ENCODE assay signal across 2 fruit fly cellular contexts in the genomic region with DNA sequence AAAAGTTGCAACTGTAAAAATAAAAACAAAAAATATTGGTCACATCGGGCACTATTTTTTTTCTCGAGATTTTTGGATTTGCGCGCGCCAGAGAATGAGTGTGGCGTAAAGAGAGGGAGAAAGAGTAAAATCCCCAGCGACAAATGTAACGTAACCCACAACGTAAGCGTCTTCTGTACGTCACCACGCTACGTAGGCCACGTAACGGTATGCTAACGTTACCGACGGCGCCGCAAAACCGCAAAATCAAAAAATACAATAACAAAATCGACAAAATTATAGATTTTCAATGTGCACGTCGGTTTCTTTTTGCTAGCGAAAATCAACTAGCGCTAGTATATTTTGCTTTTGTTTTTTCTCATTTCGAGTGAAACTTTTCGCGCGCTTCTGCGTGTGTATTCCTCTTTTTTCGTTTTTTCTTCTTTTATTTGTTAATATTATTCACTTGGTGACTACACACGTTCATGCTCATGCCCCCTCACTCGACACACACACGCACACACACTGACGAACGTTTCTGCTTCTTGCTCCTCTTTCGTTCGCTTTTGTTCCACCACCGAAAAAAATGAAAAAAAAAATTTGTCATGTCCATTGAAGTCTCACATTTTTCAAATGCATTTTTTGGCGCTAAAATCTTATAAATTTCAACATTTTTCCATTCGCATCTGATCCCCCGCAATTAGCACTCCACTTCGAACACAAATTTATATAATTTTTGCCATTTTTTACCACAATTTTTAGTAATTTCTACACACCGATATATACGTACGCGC.
A peak's percentile ranks its signal among the peaks of the same experiment; 100 is the strongest.
TF ChIP-seq lines count a peak whose summit lies in the region.

No protein-coding gene starts in this region.

TF ChIP-seq in whole organism, embryonic, 481 proteins besides CTCF, POLR2A, EP300 and RAD21 (continued from another document and continues in another):
- TF ChIP-seq gcm (GFP tag; optimal IDR thresholded peaks at IDR 0.05; lab: Kevin White, UChicago) (no peak), E2f2 (GFP tag; IDR thresholded peaks at IDR 0.05; lab: Robert Waterston, UW) (peak; percentile 46), Deaf1 (tag; optimal IDR thresholded peaks at IDR 0.05; lab: Kevin White, UChicago) (no peak), CG6272 (GFP tag; IDR thresholded peaks at IDR 0.05; lab: Robert Waterston, UW) (no peak), Dbx (GFP tag; IDR thresholded peaks at IDR 0.05; lab: Robert Waterston, UW) (no peak), Elba2 (GFP tag; optimal IDR thresholded peaks at IDR 0.05; lab: Kevin White, UChicago) (no peak), CG2120 (GFP tag; optimal IDR thresholded peaks at IDR 0.05; lab: Kevin White, UChicago) (no peak), dati (GFP tag; IDR thresholded peaks at IDR 0.05; lab: Robert Waterston, UW) (no peak), psq (GFP tag; optimal IDR thresholded peaks at IDR 0.05; lab: Kevin White, UChicago) (peak; percentile 20), sens (GFP tag; lab: Kevin White, UChicago) (peak; percentile 42), sisA (GFP tag; IDR thresholded peaks at IDR 0.05; lab: Robert Waterston, UW) (no peak), CG17359 (tag; optimal IDR thresholded peaks at IDR 0.05; lab: Kevin White, UChicago) (peak; percentile 22), zf30C (GFP tag; optimal IDR thresholded peaks at IDR 0.05; lab: Kevin White, UChicago) (no peak), otp (GFP tag; IDR thresholded peaks at IDR 0.05; lab: Robert Waterston, UW) (no peak), Camta (GFP tag; optimal IDR thresholded peaks at IDR 0.05; lab: Kevin White, UChicago) (no peak), HmgD (GFP tag; optimal IDR thresholded peaks at IDR 0.05; lab: Kevin White, UChicago) (no peak), trh (GFP tag; optimal IDR thresholded peaks at IDR 0.05; lab: Kevin White, UChicago) (no peak), Max (GFP tag; optimal IDR thresholded peaks at IDR 0.05; lab: Kevin White, UChicago) (no peak), CG16815 (GFP tag; optimal IDR thresholded peaks at IDR 0.05; lab: Kevin White, UChicago) (no peak), CoRest (tag; optimal IDR thresholded peaks at IDR 0.05; lab: Kevin White, UChicago) (peak; percentile 11), CG3995 (GFP tag; optimal IDR thresholded peaks at IDR 0.05; lab: Kevin White, UChicago) (no peak), caup (GFP tag; optimal IDR thresholded peaks at IDR 0.05; lab: Kevin White, UChicago; ENCODE audit: severe bottlenecking) (no peak), GATAe (GFP tag; conservative IDR thresholded peaks at IDR 0.05; lab: Robert Waterston, UW) (no peak), Meics (GFP tag; optimal IDR thresholded peaks at IDR 0.05; lab: Kevin White, UChicago) (no peak), CG12219 (GFP tag; optimal IDR thresholded peaks at IDR 0.05; lab: Kevin White, UChicago) (no peak), MBD-R2 (GFP tag; IDR thresholded peaks at IDR 0.05; lab: Robert Waterston, UW) (no peak), CG9932 (GFP tag; IDR thresholded peaks at IDR 0.05; lab: Robert Waterston, UW) (no peak), hkb (optimal IDR thresholded peaks at IDR 0.05; lab: Kevin White, UChicago) (no peak), hkb (GFP tag; IDR thresholded peaks at IDR 0.05; lab: Robert Waterston, UW) (no peak), CG1024 (GFP tag; IDR thresholded peaks at IDR 0.05; lab: Robert Waterston, UW) (no peak), CG4707 (GFP tag; optimal IDR thresholded peaks at IDR 0.05; lab: Kevin White, UChicago) (no peak), vvl (GFP tag; IDR thresholded peaks at IDR 0.05; lab: Robert Waterston, UW) (no peak), Antp (GFP tag; optimal IDR thresholded peaks at IDR 0.05; lab: Kevin White, UChicago) (no peak), CG1603 (tag; optimal IDR thresholded peaks at IDR 0.05; lab: Kevin White, UChicago) (no peak), CG13624 (GFP tag; optimal IDR thresholded peaks at IDR 0.05; lab: Kevin White, UChicago) (no peak), tio (GFP tag; optimal IDR thresholded peaks at IDR 0.05; lab: Kevin White, UChicago) (no peak), CrebB (tag; optimal IDR thresholded peaks at IDR 0.05; lab: Kevin White, UChicago) (no peak), Dip2 (GFP tag; IDR thresholded peaks at IDR 0.05; lab: Robert Waterston, UW) (no peak), CG17912 (GFP tag; optimal IDR thresholded peaks at IDR 0.05; lab: Kevin White, UChicago) (no peak), Sox102F (GFP tag; optimal IDR thresholded peaks at IDR 0.05; lab: Kevin White, UChicago) (no peak), CG4404 (GFP tag; IDR thresholded peaks at IDR 0.05; lab: Robert Waterston, UW) (no peak), Hr3 (GFP tag; optimal IDR thresholded peaks at IDR 0.05; lab: Kevin White, UChicago) (no peak), Oaz (GFP tag; IDR thresholded peaks at IDR 0.05; lab: Robert Waterston, UW) (no peak), CG4820 (GFP tag; optimal IDR thresholded peaks at IDR 0.05; lab: Kevin White, UChicago) (no peak), Stat92E (GFP tag; optimal IDR thresholded peaks at IDR 0.05; lab: Kevin White, UChicago) (no peak), odd (GFP tag; optimal IDR thresholded peaks at IDR 0.05; lab: Kevin White, UChicago) (no peak), ham (GFP tag; IDR thresholded peaks at IDR 0.05; lab: Robert Waterston, UW) (no peak), CG6813 (GFP tag; optimal IDR thresholded peaks at IDR 0.05; lab: Kevin White, UChicago) (no peak), Dll (GFP tag; IDR thresholded peaks at IDR 0.05; lab: Robert Waterston, UW; ENCODE audit: partially characterized antibody) (no peak), onecut (GFP tag; IDR thresholded peaks at IDR 0.05; lab: Robert Waterston, UW) (no peak), CG6175 (GFP tag; IDR thresholded peaks at IDR 0.05; lab: Robert Waterston, UW) (no peak), CG43689 (GFP tag; IDR thresholded peaks at IDR 0.05; lab: Robert Waterston, UW) (no peak), CG2116 (GFP tag; optimal IDR thresholded peaks at IDR 0.05; lab: Kevin White, UChicago) (no peak), CG7372 (GFP tag; IDR thresholded peaks at IDR 0.05; lab: Robert Waterston, UW) (no peak), unc-4 (GFP tag; IDR thresholded peaks at IDR 0.05; lab: Robert Waterston, UW; ENCODE audit: partially characterized antibody) (0 out of 2 replicates have a peak, but pooled peaks have one; percentile 24), CG10959 (GFP tag; IDR thresholded peaks at IDR 0.05; lab: Robert Waterston, UW) (no peak), Dfd (GFP tag; optimal IDR thresholded peaks at IDR 0.05; lab: Kevin White, UChicago) (no peak), aop (GFP tag; IDR thresholded peaks at IDR 0.05; lab: Robert Waterston, UW) (no peak), lbe (GFP tag; optimal IDR thresholded peaks at IDR 0.05; lab: Kevin White, UChicago) (no peak), CG11093 (GFP tag; IDR thresholded peaks at IDR 0.05; lab: Robert Waterston, UW) (no peak), Fer3 (tag; optimal IDR thresholded peaks at IDR 0.05; lab: Kevin White, UChicago) (no peak), Fer2 (tag; optimal IDR thresholded peaks at IDR 0.05; lab: Kevin White, UChicago) (no peak), wdn (GFP tag; IDR thresholded peaks at IDR 0.05; lab: Robert Waterston, UW) (no peak), Ada2b (GFP tag; IDR thresholded peaks at IDR 0.05; lab: Robert Waterston, UW) (no peak), mirr (GFP tag; optimal IDR thresholded peaks at IDR 0.05; lab: Kevin White, UChicago) (no peak), Neu2 (GFP tag; optimal IDR thresholded peaks at IDR 0.05; lab: Kevin White, UChicago; ENCODE audit: borderline replicate concordance) (no peak)

TF ChIP-seq in whole organism, prepupa, 60 proteins besides CTCF, POLR2A, EP300 and RAD21 (continued from another document):
- no peak for TF ChIP-seq CG6792 (GFP tag; optimal IDR thresholded peaks at IDR 0.05; lab: Kevin White, UChicago)
- no peak for TF ChIP-seq net (GFP tag; optimal IDR thresholded peaks at IDR 0.05; lab: Kevin White, UChicago)
- TF ChIP-seq Hr38 (GFP tag; optimal IDR thresholded peaks at IDR 0.05; lab: Kevin White, UChicago), result no peak
- peak; percentile 1 for TF ChIP-seq Met (GFP tag; optimal IDR thresholded peaks at IDR 0.05; lab: Kevin White, UChicago)
- no peak for TF ChIP-seq spab (GFP tag; optimal IDR thresholded peaks at IDR 0.05; lab: Kevin White, UChicago)
- TF ChIP-seq acj6 (GFP tag; optimal IDR thresholded peaks at IDR 0.05; lab: Kevin White, UChicago), result no peak
- no peak for TF ChIP-seq Sox15 (GFP tag; optimal IDR thresholded peaks at IDR 0.05; lab: Kevin White, UChicago)
- TF ChIP-seq CG3032 (tag; optimal IDR thresholded peaks at IDR 0.05; lab: Kevin White, UChicago), result no peak
- TF ChIP-seq Gug (GFP tag; IDR thresholded peaks at IDR 0.05; lab: Robert Waterston, UW), result 0 out of 2 replicates have a peak, but pooled peaks have one; percentile 11
- no peak for TF ChIP-seq Smox (GFP tag; optimal IDR thresholded peaks at IDR 0.05; lab: Kevin White, UChicago)
- no peak for TF ChIP-seq CG9139 (GFP tag; optimal IDR thresholded peaks at IDR 0.05; lab: Kevin White, UChicago)
